Worm (Caenorhabditis elegans): ENCODE data around the gene Y94H6A.5.

ce11 chrIV:2663953-2664900, 39.5 kb downstream of the Y94H6A.5 start, which contains the start of gene Y69A2AR.31:
- TF ChIP-seq pha-4 (tag; optimal IDR thresholded peaks at IDR 0.05): no peak
- TF ChIP-seq dmd-4 (tag; optimal IDR thresholded peaks at IDR 0.05; ENCODE audit: borderline replicate concordance): no peak
- TF ChIP-seq unc-55 (GFP tag; optimal IDR thresholded peaks at IDR 0.05): no peak
- TF ChIP-seq ceh-19 (GFP tag; optimal IDR thresholded peaks at IDR 0.05): no peak
- TF ChIP-seq pax-1 (tag; optimal IDR thresholded peaks at IDR 0.05): no peak
- TF ChIP-seq ttx-3 (tag; optimal IDR thresholded peaks at IDR 0.05): no peak
